Worm (Caenorhabditis elegans) whole organism, midembryonic: ENCODE measurements around the gene C18E9.2.

Experiments used
- T22C8.4 ChIP-seq: fragments of 200-800 bp; sonication (Bioruptor generic); IDR thresholded peaks from 2 replicates; pipeline ENCODE4 v1.3.6; 2022; ENCODE audit warnings: missing genetic modification characterization, missing compliant biosample characterization
- cog-1 ChIP-seq: sonication (generic microtip); optimal IDR thresholded peaks from 2 replicates; lab custom pipeline; 2016; ENCODE audit warnings: missing genetic modification characterization, missing compliant biosample characterization
- flt-1 ChIP-seq: fragments of 200-800 bp; sonication (Bioruptor generic); IDR thresholded peaks from 2 replicates; pipeline ENCODE4 v1.3.6; 2022; ENCODE audit warnings: missing genetic modification characterization, missing compliant biosample characterization
- klf-2 ChIP-seq: fragments of 200-800 bp; sonication (Bioruptor generic); conservative IDR thresholded peaks from 2 replicates; pipeline ENCODE4 v1.3.6; 2022; ENCODE audit warnings: missing genetic modification reagents, missing genetic modification characterization, missing compliant biosample characterization
- med-1 ChIP-seq: sonication (generic microtip); optimal IDR thresholded peaks from 2 replicates; lab custom pipeline; 2017; ENCODE audit warnings: missing genetic modification characterization, mild to moderate bottlenecking, missing compliant biosample characterization, antibody characterized with exemption, missing genetic modification reagents; ENCODE audit not compliant: insufficient read depth
- tab-1 ChIP-seq: fragments of 200-800 bp; sonication (Bioruptor generic); IDR thresholded peaks from 2 replicates; pipeline ENCODE4 v1.3.6; 2022; ENCODE audit warnings: missing genetic modification characterization, missing compliant biosample characterization
- ztf-23 ChIP-seq: fragments of 200-800 bp; sonication (Bioruptor generic); IDR thresholded peaks from 2 replicates; pipeline ENCODE4 v1.3.6; 2022; ENCODE audit warnings: missing genetic modification reagents, missing genetic modification characterization, missing compliant biosample characterization
- ztf-29 ChIP-seq: fragments of 200-800 bp; sonication (Bioruptor generic); IDR thresholded peaks from 2 replicates; pipeline ENCODE4 v1.3.6; 2022; ENCODE audit warnings: missing genetic modification reagents, missing genetic modification characterization, missing compliant biosample characterization

DNA sequence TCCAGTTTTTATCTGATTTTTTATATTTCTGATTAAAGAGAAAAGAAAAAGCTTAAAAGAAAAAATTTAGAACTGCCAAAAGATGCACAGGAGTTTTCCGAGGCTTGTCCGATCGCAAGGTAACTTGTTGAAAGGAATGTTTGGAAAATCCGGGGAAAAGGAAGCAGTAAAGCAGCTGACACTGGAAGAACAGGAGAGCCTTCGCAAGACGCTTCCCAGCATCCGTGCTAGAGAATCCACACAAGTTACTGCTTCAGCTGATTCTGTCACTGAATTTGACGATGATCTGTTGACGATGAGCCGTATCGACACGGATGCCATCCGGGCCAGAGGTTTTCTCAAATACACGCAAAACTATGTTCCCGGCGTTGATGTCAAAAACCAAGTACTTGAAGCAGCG, 35.0 kb upstream of the C18E9.2 start, which contains the start of gene mrpl-50:
- no peak for TF ChIP-seq flt-1 (GFP tag; lab: Robert Waterston, UW)
- no peak for TF ChIP-seq ztf-29 (GFP tag; lab: Robert Waterston, UW)
- TF ChIP-seq T22C8.4 (GFP tag; lab: Robert Waterston, UW): no peak
- no peak for TF ChIP-seq cog-1
- TF ChIP-seq klf-2: no peak
- no peak for TF ChIP-seq med-1 (GFP tag; lab: Kevin White, UChicago)
- no peak for TF ChIP-seq ztf-23
- TF ChIP-seq tab-1 (GFP tag; lab: Robert Waterston, UW): no peak
